Fruit fly (Drosophila melanogaster): ENCODE measurements around the gene CG1638.

- TF ChIP-seq cic (GFP tag; optimal IDR thresholded peaks at IDR 0.05): no peak
- TF ChIP-seq ovo (GFP tag; optimal IDR thresholded peaks at IDR 0.05): no peak
- TF ChIP-seq Clk (GFP tag; optimal IDR thresholded peaks at IDR 0.05): no peak
- TF ChIP-seq toe (GFP tag; optimal IDR thresholded peaks at IDR 0.05): no peak
- no peak for TF ChIP-seq kay (GFP tag; ENCODE audit: borderline replicate concordance)
- no peak for TF ChIP-seq pad (GFP tag; optimal IDR thresholded peaks at IDR 0.05)
- TF ChIP-seq CG7045 (GFP tag; optimal IDR thresholded peaks at IDR 0.05): no peak
- no peak for TF ChIP-seq tj (GFP tag; optimal IDR thresholded peaks at IDR 0.05)
- TF ChIP-seq Hr96 (GFP tag; optimal IDR thresholded peaks at IDR 0.05): no peak
- TF ChIP-seq CG14711 (tag; optimal IDR thresholded peaks at IDR 0.05): peak; percentile 88
Observed at dm6 chr3R:31580032-31580431, 10.3 kb upstream of the CG1638 start.

Data from whole organism, adult.